Fruit fly (Drosophila melanogaster) whole organism, embryonic: ENCODE measurements around the gene CG5021.

Experiments
- Atf-2 ChIP-seq: fragments of 200-800 bp; sonication (Bioruptor generic); optimal IDR thresholded peaks from 2 replicates; lab custom pipeline; 2016; ENCODE audit warnings: missing biosample characterization, missing genetic modification characterization
- Atf6 ChIP-seq: fragments of 200-800 bp; sonication (Bioruptor generic); IDR thresholded peaks from 2 replicates; pipeline ENCODE4 v1.3.6; 2022; ENCODE audit warnings: missing biosample characterization, missing genetic modification characterization
- B-H2 ChIP-seq: fragments of 200-800 bp; sonication (Bioruptor generic); optimal IDR thresholded peaks from 2 replicates; lab custom pipeline; 2018; ENCODE audit warnings: missing biosample characterization, mild to moderate bottlenecking, missing genetic modification characterization
- Bgb ChIP-seq: fragments of 200-800 bp; sonication (Bioruptor generic); IDR thresholded peaks from 2 replicates; pipeline ENCODE4 v1.3.6; 2022; ENCODE audit warnings: missing biosample characterization, missing genetic modification characterization; ENCODE audit not compliant: partially characterized antibody
- CG10543 ChIP-seq: fragments of 200-800 bp; sonication (Bioruptor generic); optimal IDR thresholded peaks from 3 replicates; lab custom pipeline; 2017; ENCODE audit warnings: missing biosample characterization, mild to moderate bottlenecking, missing genetic modification characterization, moderate library complexity
- CG12391 ChIP-seq: fragments of 200-800 bp; sonication (Bioruptor generic); optimal IDR thresholded peaks from 3 replicates; lab custom pipeline; 2018; ENCODE audit warnings: missing biosample characterization, mild to moderate bottlenecking, missing genetic modification characterization, moderate library complexity
- CG13894 ChIP-seq: fragments of 200-800 bp; sonication (Bioruptor generic); optimal IDR thresholded peaks from 3 replicates; lab custom pipeline; 2018; ENCODE audit warnings: missing biosample characterization, mild to moderate bottlenecking, missing genetic modification characterization, moderate library complexity
- CG17802 ChIP-seq: fragments of 200-800 bp; sonication (Bioruptor generic); optimal IDR thresholded peaks from 2 replicates; lab custom pipeline; 2018; ENCODE audit warnings: missing biosample characterization, mild to moderate bottlenecking, missing genetic modification characterization, moderate library complexity
- CG18619 ChIP-seq: fragments of 200-800 bp; sonication (Bioruptor generic); optimal IDR thresholded peaks from 3 replicates; lab custom pipeline; 2017; ENCODE audit warnings: missing biosample characterization, mild to moderate bottlenecking, missing genetic modification characterization
- CG32767 ChIP-seq: fragments of 200-800 bp; sonication (Bioruptor generic); IDR thresholded peaks from 2 replicates; pipeline ENCODE4 v1.3.6; 2022; ENCODE audit warnings: missing biosample characterization, missing genetic modification characterization
- CG3847 ChIP-seq: fragments of 200-800 bp; sonication (Bioruptor generic); IDR thresholded peaks from 2 replicates; pipeline ENCODE4 v1.3.6; 2022; ENCODE audit warnings: missing biosample characterization, missing genetic modification characterization
- CG7372 ChIP-seq: fragments of 200-800 bp; sonication (Bioruptor generic); IDR thresholded peaks from 2 replicates; pipeline ENCODE4 v1.3.6; 2022; ENCODE audit warnings: missing biosample characterization, missing genetic modification characterization
- CG7786 ChIP-seq: fragments of 200-800 bp; sonication (Bioruptor generic); optimal IDR thresholded peaks from 2 replicates; lab custom pipeline; 2016; ENCODE audit warnings: missing biosample characterization, missing genetic modification characterization
- CG7928 ChIP-seq: fragments of 200-800 bp; sonication (Bioruptor generic); optimal IDR thresholded peaks from 2 replicates; lab custom pipeline; 2017; ENCODE audit warnings: missing biosample characterization, mild to moderate bottlenecking, missing genetic modification characterization
- CG8281 ChIP-seq: fragments of 200-800 bp; sonication (Bioruptor generic); optimal IDR thresholded peaks from 2 replicates; lab custom pipeline; 2018; ENCODE audit warnings: missing biosample characterization, mild to moderate bottlenecking, missing genetic modification characterization, moderate library complexity
- CHES-1-like ChIP-seq: fragments of 200-800 bp; sonication (Bioruptor generic); optimal IDR thresholded peaks from 2 replicates; lab custom pipeline; 2016; ENCODE audit warnings: missing biosample characterization, missing genetic modification characterization
- Dref ChIP-seq: fragments of 200-800 bp; sonication (Bioruptor generic); IDR thresholded peaks from 2 replicates; pipeline ENCODE4 v1.3.6; 2022; ENCODE audit warnings: missing biosample characterization, missing genetic modification characterization
- ERR ChIP-seq: fragments of 200-800 bp; sonication (Bioruptor generic); optimal IDR thresholded peaks from 2 replicates; lab custom pipeline; 2016; ENCODE audit warnings: missing biosample characterization, missing genetic modification characterization
- Eip74EF ChIP-seq, 2 experiments: fragments of 200-800 bp in 1 of 2; fragments of >200 bp in 1 of 2; sonication (Bioruptor generic) in 1 of 2; optimal IDR thresholded peaks; 2 replicates each; lab custom pipeline; 2017 to 2019; ENCODE audit warnings: missing biosample characterization in 2 of 2, missing genetic modification characterization in 2 of 2, mild to moderate bottlenecking in 1 of 2, moderate library complexity in 1 of 2
- Elba2 ChIP-seq: fragments of 200-800 bp; sonication (Bioruptor generic); optimal IDR thresholded peaks from 3 replicates; lab custom pipeline; 2016; ENCODE audit warnings: missing biosample characterization, missing genetic modification characterization
- GATAe ChIP-seq: fragments of 200-800 bp; sonication (Bioruptor generic); conservative IDR thresholded peaks from 2 replicates; pipeline ENCODE4 v1.3.6; 2022; ENCODE audit warnings: missing biosample characterization, missing genetic modification characterization
- Gsc ChIP-seq: fragments of 200-800 bp; sonication (Bioruptor generic); IDR thresholded peaks from 2 replicates; pipeline ENCODE4 v1.3.6; 2022; ENCODE audit warnings: missing biosample characterization, missing genetic modification characterization
- HLH3B ChIP-seq: fragments of 200-800 bp; sonication (Bioruptor generic); IDR thresholded peaks from 2 replicates; pipeline ENCODE4 v1.3.6; 2022; ENCODE audit warnings: missing biosample characterization, missing genetic modification characterization
- HLH54F ChIP-seq: fragments of 200-800 bp; sonication (Bioruptor generic); optimal IDR thresholded peaks from 3 replicates; lab custom pipeline; 2016; ENCODE audit warnings: missing biosample characterization, missing genetic modification characterization
- Hr78 ChIP-seq, 2 experiments: fragments of 200-800 bp in 1 of 2; fragments of >200 bp in 1 of 2; sonication (Bioruptor generic) in 1 of 2; optimal IDR thresholded peaks; 2 replicates each; lab custom pipeline; 2017 to 2019; ENCODE audit warnings: missing biosample characterization in 2 of 2, missing genetic modification characterization in 2 of 2, mild to moderate bottlenecking in 1 of 2, moderate library complexity in 1 of 2
- Hsf ChIP-seq: fragments of 200-800 bp; sonication (Bioruptor generic); optimal IDR thresholded peaks from 3 replicates; lab custom pipeline; 2016; ENCODE audit warnings: missing biosample characterization, missing genetic modification characterization
- MBD-R2 ChIP-seq: fragments of 200-800 bp; sonication (Bioruptor generic); IDR thresholded peaks from 2 replicates; pipeline ENCODE4 v1.3.6; 2022; ENCODE audit warnings: missing biosample characterization, missing genetic modification characterization
- Mes4 ChIP-seq: fragments of 200-800 bp; sonication (Bioruptor generic); optimal IDR thresholded peaks from 2 replicates; lab custom pipeline; 2016; ENCODE audit warnings: missing biosample characterization, missing genetic modification characterization
- Ptx1 ChIP-seq: fragments of 200-800 bp; sonication (Bioruptor generic); IDR thresholded peaks from 2 replicates; pipeline ENCODE4 v1.3.6; 2022; ENCODE audit warnings: missing biosample characterization, missing genetic modification characterization
- Sox102F ChIP-seq: fragments of 200-800 bp; sonication (Bioruptor generic); optimal IDR thresholded peaks from 2 replicates; lab custom pipeline; 2018; ENCODE audit warnings: missing biosample characterization, mild to moderate bottlenecking, missing genetic modification characterization, moderate library complexity
- Tbp ChIP-seq: fragments of >200 bp; optimal IDR thresholded peaks from 2 replicates; lab custom pipeline; 2018; ENCODE audit warnings: missing biosample characterization, missing genetic modification characterization
- Usf ChIP-seq: fragments of 200-800 bp; sonication (Bioruptor generic); optimal IDR thresholded peaks from 2 replicates; lab custom pipeline; 2017; ENCODE audit warnings: missing genotype, missing biosample characterization, missing genetic modification characterization
- bigmax ChIP-seq: fragments of 200-800 bp; sonication (Bioruptor generic); optimal IDR thresholded peaks from 2 replicates; lab custom pipeline; 2018; ENCODE audit warnings: missing biosample characterization, mild to moderate bottlenecking, missing genetic modification characterization
- br ChIP-seq: fragments of >200 bp; optimal IDR thresholded peaks from 2 replicates; lab custom pipeline; 2017
- btn ChIP-seq: fragments of 200-800 bp; sonication (Bioruptor generic); optimal IDR thresholded peaks from 2 replicates; lab custom pipeline; 2016; ENCODE audit warnings: missing biosample characterization, missing genetic modification characterization
- chinmo ChIP-seq: fragments of 200-800 bp; sonication (Bioruptor generic); IDR thresholded peaks from 4 replicates; pipeline ENCODE4 v1.3.6; 2022; ENCODE audit warnings: missing biosample characterization, missing genetic modification characterization; ENCODE audit not compliant: partially characterized antibody
- chn ChIP-seq: fragments of 200-800 bp; sonication (Bioruptor generic); optimal IDR thresholded peaks from 2 replicates; lab custom pipeline; 2016; ENCODE audit warnings: missing biosample characterization, missing genetic modification characterization
- croc ChIP-seq: fragments of 200-800 bp; sonication (Bioruptor generic); conservative IDR thresholded peaks from 3 replicates; pipeline ENCODE4 v1.3.6; 2022; ENCODE audit warnings: missing biosample characterization, missing genetic modification characterization
- eve ChIP-seq, 2 experiments: fragments of >200 bp; optimal IDR thresholded peaks; 2 replicates each; lab custom pipeline; 2017; ENCODE audit warnings: missing biosample characterization in 2 of 2, missing genetic modification characterization in 2 of 2
- kah ChIP-seq: fragments of 200-800 bp; sonication (Bioruptor generic); optimal IDR thresholded peaks from 2 replicates; lab custom pipeline; 2018; ENCODE audit warnings: missing biosample characterization, mild to moderate bottlenecking, missing genetic modification characterization
- nerfin-2 ChIP-seq: fragments of 200-800 bp; sonication (Bioruptor generic); IDR thresholded peaks from 2 replicates; pipeline ENCODE4 v1.3.6; 2022; ENCODE audit warnings: missing biosample characterization, missing genetic modification characterization; ENCODE audit not compliant: partially characterized antibody
- onecut ChIP-seq: fragments of 200-800 bp; sonication (Bioruptor generic); IDR thresholded peaks from 2 replicates; pipeline ENCODE4 v1.3.6; 2022; ENCODE audit warnings: missing biosample characterization, missing genetic modification characterization
- pros ChIP-seq: fragments of 200-800 bp; sonication (Bioruptor generic); optimal IDR thresholded peaks from 3 replicates; lab custom pipeline; 2019; ENCODE audit warnings: missing biosample characterization, mild to moderate bottlenecking, missing genetic modification characterization, moderate library complexity
- sc ChIP-seq, 3 experiments: fragments of >200 bp in 2 of 3; fragments of 200-800 bp in 1 of 3; sonication (Bioruptor generic) in 1 of 3; optimal IDR thresholded peaks; 2 replicates in 2 of 3; 3 replicates in 1 of 3; lab custom pipeline; 2017; ENCODE audit warnings: mild to moderate bottlenecking in 1 of 3, missing biosample characterization in 1 of 3, missing genetic modification characterization in 1 of 3, missing genetic modification reagents in 1 of 3
- slou ChIP-seq: fragments of 200-800 bp; sonication (Bioruptor generic); optimal IDR thresholded peaks from 3 replicates; lab custom pipeline; 2016; ENCODE audit warnings: missing biosample characterization, missing genetic modification characterization
- slp2 ChIP-seq: fragments of 200-800 bp; sonication (Bioruptor generic); optimal IDR thresholded peaks from 2 replicates; lab custom pipeline; 2016; ENCODE audit warnings: missing biosample characterization, missing genetic modification characterization
- tio ChIP-seq: fragments of 200-800 bp; sonication (Bioruptor generic); optimal IDR thresholded peaks from 2 replicates; lab custom pipeline; 2017; ENCODE audit warnings: missing biosample characterization, missing genetic modification characterization, inconsistent platforms
- vnd ChIP-seq: fragments of 200-800 bp; sonication (Bioruptor generic); IDR thresholded peaks from 3 replicates; pipeline ENCODE4 v1.3.6; 2022; ENCODE audit warnings: missing biosample characterization, missing genetic modification characterization; ENCODE audit not compliant: partially characterized antibody
- wdn ChIP-seq: fragments of 200-800 bp; sonication (Bioruptor generic); IDR thresholded peaks from 2 replicates; pipeline ENCODE4 v1.3.6; 2022; ENCODE audit warnings: missing biosample characterization, missing genetic modification characterization
- z ChIP-seq: fragments of 200-800 bp; sonication (Bioruptor generic); IDR thresholded peaks from 3 replicates; pipeline ENCODE4 v1.3.6; 2022; ENCODE audit warnings: missing biosample characterization, missing genetic modification characterization
- zen2 ChIP-seq: fragments of 200-800 bp; sonication (Bioruptor generic); IDR thresholded peaks from 3 replicates; pipeline ENCODE4 v1.3.6; 2022; ENCODE audit warnings: missing biosample characterization, missing genetic modification characterization; ENCODE audit not compliant: partially characterized antibody

CG5021 gene

DNA sequence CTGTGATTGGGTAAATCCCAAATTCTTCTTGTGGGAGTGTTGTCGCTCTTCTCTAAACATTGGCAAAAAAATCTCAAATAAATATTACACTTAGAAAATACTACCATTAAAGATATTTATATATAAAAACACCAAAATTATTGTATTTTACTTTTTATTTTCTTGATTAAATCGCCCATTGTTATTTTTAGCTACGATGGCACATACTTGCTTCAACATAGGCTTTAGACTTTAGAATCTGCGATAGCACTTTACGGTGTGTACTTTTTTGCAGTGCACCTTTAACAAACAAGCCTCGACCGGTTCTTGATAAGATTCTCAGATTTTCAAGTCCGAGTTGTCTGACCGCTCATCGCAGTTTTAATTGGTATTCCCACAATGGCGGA lies 12.0 kb upstream of the CG5021 start, which contains the start of gene GNBP3 (continued):
- TF ChIP-seq Atf-2 (GFP tag; lab: Kevin White, UChicago): no peak
- TF ChIP-seq B-H2 (GFP tag; lab: Kevin White, UChicago): peak; percentile 29
- peak; percentile 9 for TF ChIP-seq HLH54F (GFP tag; lab: Kevin White, UChicago)
- TF ChIP-seq GATAe (GFP tag; lab: Robert Waterston, UW): no peak
- no peak for TF ChIP-seq br (lab: Kevin White, UChicago)
- TF ChIP-seq onecut (GFP tag; lab: Robert Waterston, UW): peak; percentile 78
- TF ChIP-seq CHES-1-like (GFP tag; lab: Kevin White, UChicago): no peak
- TF ChIP-seq CG8281 (tag; lab: Kevin White, UChicago): peak; percentile 49
- peak in 1 of 2 experiments; percentile 12 for TF ChIP-seq Hr78 (GFP tag; optimal IDR thresholded peaks at IDR 0.05; lab: Kevin White, UChicago)
- TF ChIP-seq z: no peak
- TF ChIP-seq zen2 (GFP tag; lab: Robert Waterston, UW): no peak
- peak; percentile 65; the same call in 1 of the 2 replicates for TF ChIP-seq HLH3B (GFP tag; lab: Robert Waterston, UW)
- TF ChIP-seq CG17802 (tag; lab: Kevin White, UChicago): no peak
- TF ChIP-seq croc (GFP tag; lab: Robert Waterston, UW): peak; percentile 65
- TF ChIP-seq CG12391 (tag; lab: Kevin White, UChicago): peak; percentile 43
- TF ChIP-seq CG10543: peak; percentile 56
- no peak for TF ChIP-seq CG7928 (GFP tag; lab: Kevin White, UChicago)
- TF ChIP-seq Gsc (GFP tag; lab: Robert Waterston, UW): no peak
- no peak for TF ChIP-seq Dref (GFP tag; lab: Robert Waterston, UW)
- TF ChIP-seq Atf6: peak; percentile 53; the same call in 1 of the 2 replicates
- TF ChIP-seq eve (GFP tag; optimal IDR thresholded peaks at IDR 0.05; lab: Kevin White, UChicago): no peak
- TF ChIP-seq CG32767 (GFP tag; lab: Robert Waterston, UW): no peak
- TF ChIP-seq tio (GFP tag; lab: Kevin White, UChicago): peak; percentile 38
- TF ChIP-seq sc (optimal IDR thresholded peaks at IDR 0.05; lab: Kevin White, UChicago): no peak
- peak; percentile 7 for TF ChIP-seq sc (GFP tag; optimal IDR thresholded peaks at IDR 0.05; lab: Kevin White, UChicago)
- peak; percentile 48 for TF ChIP-seq bigmax (GFP tag; lab: Kevin White, UChicago)
- TF ChIP-seq Eip74EF (GFP tag; optimal IDR thresholded peaks at IDR 0.05; lab: Kevin White, UChicago): no peak
- no peak for TF ChIP-seq kah (GFP tag; lab: Kevin White, UChicago)
- no peak for TF ChIP-seq Tbp
- TF ChIP-seq CG7786: no peak
- TF ChIP-seq CG3847 (GFP tag; lab: Robert Waterston, UW): 0 out of 2 replicates have a peak, but pooled peaks have one; percentile 7
- TF ChIP-seq slou: no peak
- TF ChIP-seq wdn: 0 out of 2 replicates have a peak, but pooled peaks have one; percentile 17
- no peak for TF ChIP-seq btn (GFP tag; lab: Kevin White, UChicago)
- TF ChIP-seq MBD-R2: peak; percentile 17; the same call in 1 of the 2 replicates
- TF ChIP-seq Elba2 (GFP tag; lab: Kevin White, UChicago): no peak
- TF ChIP-seq Ptx1: peak; percentile 48
- TF ChIP-seq pros (GFP tag; lab: Kevin White, UChicago): no peak
- no peak for TF ChIP-seq nerfin-2
- TF ChIP-seq CG7372: 0 out of 2 replicates have a peak, but pooled peaks have one; percentile 37
- peak; percentile 40 for TF ChIP-seq Hsf (GFP tag; lab: Kevin White, UChicago)
- TF ChIP-seq Usf: peak; percentile 17
- no peak for TF ChIP-seq CG13894 (tag; lab: Kevin White, UChicago)
- TF ChIP-seq chinmo (GFP tag; lab: Robert Waterston, UW): no peak
- no peak for TF ChIP-seq chn
- TF ChIP-seq Mes4 (GFP tag; lab: Kevin White, UChicago): no peak
- TF ChIP-seq Bgb: no peak
- no peak for TF ChIP-seq ERR (GFP tag; lab: Kevin White, UChicago)
- peak; percentile 25 for TF ChIP-seq Sox102F (GFP tag; lab: Kevin White, UChicago)
- no peak for TF ChIP-seq slp2 (GFP tag; lab: Kevin White, UChicago)
- TF ChIP-seq vnd (GFP tag; lab: Robert Waterston, UW): no peak
- peak; percentile 43 for TF ChIP-seq CG18619 (GFP tag; lab: Kevin White, UChicago)
